Fruit fly (Drosophila melanogaster): ENCODE data around the gene CG9498.

Gene CG9498

DNA sequence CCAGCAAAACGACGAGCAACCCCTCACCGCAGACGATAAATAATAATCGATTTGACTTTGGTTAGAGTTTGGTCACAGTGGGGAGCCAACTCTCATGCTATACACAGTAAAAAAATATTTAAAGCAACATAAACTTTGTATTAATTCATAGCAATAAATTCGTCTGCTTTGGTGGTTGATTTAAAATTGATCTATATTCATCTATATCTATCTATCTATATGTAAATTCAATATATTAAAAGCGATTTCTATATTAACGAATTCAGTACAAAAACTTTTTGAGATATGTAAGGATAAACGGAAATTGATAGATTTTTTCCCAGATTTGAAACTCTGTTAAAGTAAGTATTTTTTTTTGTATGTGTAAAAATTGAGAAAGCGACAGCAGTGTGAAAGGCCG is 41.0 kb downstream of the CG9498 start:
- TF ChIP-seq CG33017 (tag; optimal IDR thresholded peaks at IDR 0.05) (no peak), pad (GFP tag; optimal IDR thresholded peaks at IDR 0.05) (no peak), Clk (GFP tag; optimal IDR thresholded peaks at IDR 0.05) (no peak)

DNA sequence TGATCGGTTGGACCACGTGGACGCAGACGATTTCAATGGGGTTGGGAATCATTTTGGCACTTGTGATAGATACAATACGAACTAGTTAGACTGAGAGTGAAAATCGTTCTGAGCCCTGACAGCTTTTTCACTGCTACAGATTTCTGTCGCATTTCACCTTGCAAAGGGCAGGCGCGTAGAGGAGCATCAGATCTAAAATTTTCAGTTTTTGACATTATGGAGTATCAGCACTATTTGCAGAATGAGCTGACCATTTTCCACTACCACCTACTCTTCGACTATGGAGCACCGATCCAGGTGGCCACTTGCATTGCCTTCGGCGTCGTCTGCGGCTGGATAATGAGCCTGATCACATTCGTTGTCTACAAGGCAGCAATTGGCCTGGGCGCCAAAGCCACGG is 42.2 kb downstream of the CG9498 start, which contains the start of the genes CG43922 and CG13984:
Gene CG43922, minus strand, starts transcription at position 101 of the 400 bp plus-strand sequence.
Gene CG13984, plus strand, starts transcription at position 169 of the 400 bp plus-strand sequence.
- TF ChIP-seq CG11617 (GFP tag; optimal IDR thresholded peaks at IDR 0.05): no peak
- no peak for TF ChIP-seq Crg-1 (GFP tag; optimal IDR thresholded peaks at IDR 0.05)
- no peak for TF ChIP-seq CG7101 (tag; optimal IDR thresholded peaks at IDR 0.05)
- TF ChIP-seq CG33017 (tag; optimal IDR thresholded peaks at IDR 0.05): no peak
- no peak for TF ChIP-seq CG12768 (GFP tag; optimal IDR thresholded peaks at IDR 0.05)
- no peak for TF ChIP-seq pad (GFP tag; optimal IDR thresholded peaks at IDR 0.05)
- no peak for TF ChIP-seq bab1 (GFP tag; optimal IDR thresholded peaks at IDR 0.05)
- no peak for TF ChIP-seq CG7045 (GFP tag; optimal IDR thresholded peaks at IDR 0.05)
- no peak for TF ChIP-seq cnc (optimal IDR thresholded peaks at IDR 0.05)

DNA sequence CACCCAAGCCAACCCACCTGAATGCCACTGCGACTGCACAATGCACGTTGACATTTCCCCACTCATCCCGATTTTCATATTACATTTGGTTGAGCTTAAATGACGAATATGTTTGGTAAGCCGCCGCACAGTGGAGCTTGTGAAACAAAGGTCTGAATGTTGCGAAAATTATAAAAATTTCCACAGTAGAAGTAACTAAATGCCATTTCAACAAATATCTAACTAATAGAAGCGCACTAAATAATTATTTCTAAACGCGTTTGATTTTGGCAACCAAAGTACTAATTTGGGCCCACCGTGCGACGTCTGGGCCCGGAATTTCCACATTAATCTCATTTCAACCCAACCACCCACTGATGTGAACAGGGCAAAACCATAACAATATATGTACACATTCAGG is 43.9 kb downstream of the CG9498 start:
- TF ChIP-seq cic (GFP tag; optimal IDR thresholded peaks at IDR 0.05) (no peak), CG1620 (GFP tag; optimal IDR thresholded peaks at IDR 0.05) (no peak), CG5204 (GFP tag; optimal IDR thresholded peaks at IDR 0.05) (peak; percentile 17)

DNA sequence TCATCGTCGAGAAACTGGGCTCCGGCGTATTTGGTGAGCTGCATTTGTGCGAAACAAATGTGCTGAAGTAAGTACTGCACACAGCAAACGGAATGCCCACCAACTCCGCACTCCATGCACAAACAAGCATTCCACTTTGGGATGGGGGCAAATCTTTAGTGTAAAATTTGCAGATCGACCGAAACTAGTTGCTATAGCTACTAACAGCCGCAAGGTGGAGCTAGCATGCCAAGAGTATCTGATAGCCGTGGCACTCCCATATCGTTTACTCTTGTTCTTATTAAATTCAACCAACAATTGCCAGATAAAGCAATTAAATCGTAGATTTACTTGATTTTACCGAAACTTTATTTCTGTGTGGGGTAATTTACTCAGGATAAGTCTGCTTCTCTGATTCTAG is 49.2 kb downstream of the CG9498 start:
- TF ChIP-seq CG7101 (tag; optimal IDR thresholded peaks at IDR 0.05) (no peak), ovo (GFP tag; optimal IDR thresholded peaks at IDR 0.05) (no peak), cnc (optimal IDR thresholded peaks at IDR 0.05) (no peak), CG5204 (GFP tag; optimal IDR thresholded peaks at IDR 0.05) (no peak), CG14711 (tag; optimal IDR thresholded peaks at IDR 0.05) (no peak), toe (GFP tag; optimal IDR thresholded peaks at IDR 0.05) (no peak), cic (GFP tag; optimal IDR thresholded peaks at IDR 0.05) (no peak), Mnt (GFP tag; optimal IDR thresholded peaks at IDR 0.05) (no peak), CG33017 (tag; optimal IDR thresholded peaks at IDR 0.05) (no peak), CG12768 (GFP tag; optimal IDR thresholded peaks at IDR 0.05) (no peak), CG11617 (GFP tag; optimal IDR thresholded peaks at IDR 0.05) (no peak), tj (GFP tag; optimal IDR thresholded peaks at IDR 0.05) (no peak), kay (GFP tag; ENCODE audit: borderline replicate concordance) (no peak)

All from whole organism, adult.